Fruit fly (Drosophila melanogaster) whole organism, embryonic: Measurements from ENCODE around the gene Kdm2.
A peak's percentile ranks its signal among the peaks of the same experiment; 100 is the strongest.

Source experiments
- Abd-B ChIP-seq: fragments of 200-800 bp; sonication (Bioruptor generic); optimal IDR thresholded peaks from 2 replicates; lab custom pipeline; 2018; ENCODE audit warnings: missing biosample characterization, mild to moderate bottlenecking, missing genetic modification characterization, moderate library complexity
- C15 ChIP-seq: fragments of 200-800 bp; sonication (Bioruptor generic); IDR thresholded peaks from 3 replicates; pipeline ENCODE4 v1.3.6; 2022; ENCODE audit warnings: missing biosample characterization, missing genetic modification characterization
- CG11695 ChIP-seq: fragments of 200-800 bp; sonication (Bioruptor generic); IDR thresholded peaks from 3 replicates; pipeline ENCODE4 v1.3.6; 2022; ENCODE audit warnings: missing biosample characterization, missing genetic modification characterization
- CG12155 ChIP-seq: fragments of 200-800 bp; sonication (Bioruptor generic); optimal IDR thresholded peaks from 3 replicates; lab custom pipeline; 2016; ENCODE audit warnings: missing biosample characterization, missing genetic modification characterization
- CG12659 ChIP-seq: fragments of 200-800 bp; sonication (Bioruptor generic); optimal IDR thresholded peaks from 3 replicates; lab custom pipeline; 2017; ENCODE audit warnings: mild to moderate bottlenecking, missing biosample characterization, missing genetic modification reagents, missing genetic modification characterization
- CG13424 ChIP-seq: fragments of 200-800 bp; sonication (Bioruptor generic); optimal IDR thresholded peaks from 2 replicates; lab custom pipeline; 2019; ENCODE audit warnings: missing biosample characterization, mild to moderate bottlenecking, missing genetic modification characterization, moderate library complexity
- CG15514 ChIP-seq: fragments of 200-800 bp; sonication (Bioruptor generic); optimal IDR thresholded peaks from 3 replicates; lab custom pipeline; 2017; ENCODE audit warnings: missing biosample characterization, missing genetic modification characterization, mild to moderate bottlenecking, moderate library complexity, missing genetic modification reagents
- CG1603 ChIP-seq: fragments of 200-800 bp; sonication (Bioruptor generic); optimal IDR thresholded peaks from 2 replicates; lab custom pipeline; 2019; ENCODE audit warnings: missing biosample characterization, mild to moderate bottlenecking, missing genetic modification characterization, moderate library complexity
- CG16813 ChIP-seq: fragments of 200-800 bp; sonication (Bioruptor generic); IDR thresholded peaks from 3 replicates; pipeline ENCODE4 v1.3.6; 2022; ENCODE audit warnings: missing biosample characterization, missing genetic modification characterization; ENCODE audit not compliant: partially characterized antibody
- CG17186 ChIP-seq: fragments of 200-800 bp; sonication (Bioruptor generic); optimal IDR thresholded peaks from 3 replicates; lab custom pipeline; 2017; ENCODE audit warnings: missing biosample characterization, missing genetic modification reagents, missing genetic modification characterization
- CG17829 ChIP-seq: fragments of 200-800 bp; optimal IDR thresholded peaks from 2 replicates; lab custom pipeline; 2019; ENCODE audit warnings: missing biosample characterization, mild to moderate bottlenecking, missing genetic modification characterization, moderate library complexity
- CG2120 ChIP-seq: fragments of 200-800 bp; sonication (Bioruptor generic); optimal IDR thresholded peaks from 3 replicates; lab custom pipeline; 2016; ENCODE audit warnings: missing biosample characterization, missing genetic modification characterization
- CG33213 ChIP-seq: fragments of 200-800 bp; sonication (Bioruptor generic); optimal IDR thresholded peaks from 3 replicates; lab custom pipeline; 2016; ENCODE audit warnings: missing biosample characterization, missing genetic modification characterization
- CG33557 ChIP-seq: fragments of 200-800 bp; sonication (Bioruptor generic); optimal IDR thresholded peaks from 2 replicates; lab custom pipeline; 2019; ENCODE audit warnings: missing biosample characterization, mild to moderate bottlenecking, missing genetic modification characterization, moderate library complexity
- CG34224 ChIP-seq: fragments of 200-800 bp; sonication (Bioruptor generic); IDR thresholded peaks from 3 replicates; pipeline ENCODE4 v1.3.6; 2022; ENCODE audit warnings: missing biosample characterization, missing genetic modification characterization; ENCODE audit not compliant: partially characterized antibody
- CG34376 ChIP-seq: fragments of 200-800 bp; sonication (Bioruptor generic); optimal IDR thresholded peaks from 2 replicates; lab custom pipeline; 2018; ENCODE audit warnings: missing biosample characterization, mild to moderate bottlenecking, missing genetic modification characterization
- CG7786 ChIP-seq: fragments of 200-800 bp; sonication (Bioruptor generic); optimal IDR thresholded peaks from 2 replicates; lab custom pipeline; 2016; ENCODE audit warnings: missing biosample characterization, missing genetic modification characterization
- CG9797 ChIP-seq: fragments of 200-800 bp; sonication (Bioruptor generic); optimal IDR thresholded peaks from 3 replicates; lab custom pipeline; 2018; ENCODE audit warnings: missing biosample characterization, mild to moderate bottlenecking, missing genetic modification characterization
- CrebB ChIP-seq: fragments of 200-800 bp; sonication (Bioruptor generic); optimal IDR thresholded peaks from 3 replicates; lab custom pipeline; 2018; ENCODE audit warnings: missing biosample characterization, mild to moderate bottlenecking, missing genetic modification characterization
- Dp ChIP-seq: fragments of 200-800 bp; sonication (Bioruptor generic); optimal IDR thresholded peaks from 2 replicates; lab custom pipeline; 2018; ENCODE audit warnings: missing biosample characterization, mild to moderate bottlenecking, missing genetic modification characterization, moderate library complexity
- Dref ChIP-seq: fragments of 200-800 bp; sonication (Bioruptor generic); IDR thresholded peaks from 2 replicates; pipeline ENCODE4 v1.3.6; 2022; ENCODE audit warnings: missing biosample characterization, missing genetic modification characterization
- Fer1 ChIP-seq: fragments of 200-800 bp; sonication (Bioruptor generic); optimal IDR thresholded peaks from 2 replicates; lab custom pipeline; 2017; ENCODE audit warnings: missing biosample characterization, mild to moderate bottlenecking, missing genetic modification characterization
- HmgD ChIP-seq: fragments of 200-800 bp; sonication (Bioruptor generic); optimal IDR thresholded peaks from 3 replicates; lab custom pipeline; 2016; ENCODE audit warnings: missing biosample characterization, missing genetic modification characterization
- MESR4 ChIP-seq: fragments of 200-800 bp; sonication (Bioruptor generic); optimal IDR thresholded peaks from 2 replicates; lab custom pipeline; 2018; ENCODE audit warnings: missing biosample characterization, mild to moderate bottlenecking, missing genetic modification characterization, moderate library complexity
- Mad ChIP-seq: fragments of 200-800 bp; sonication (Bioruptor generic); optimal IDR thresholded peaks from 2 replicates; lab custom pipeline; 2016; ENCODE audit warnings: missing biosample characterization, missing genetic modification characterization
- Med ChIP-seq: fragments of 200-800 bp; sonication (Bioruptor generic); peaks from one replicate; lab custom pipeline; 2016; ENCODE audit warnings: missing biosample characterization, missing genetic modification characterization, mild to moderate bottlenecking, inconsistent platforms, moderate library complexity
- Mrtf ChIP-seq: fragments of 200-800 bp; sonication (Bioruptor generic); IDR thresholded peaks from 3 replicates; pipeline ENCODE4 v1.3.6; 2022; ENCODE audit warnings: missing biosample characterization, missing genetic modification characterization
- NK7.1 ChIP-seq: fragments of 200-800 bp; sonication (Bioruptor generic); optimal IDR thresholded peaks from 3 replicates; lab custom pipeline; 2016; ENCODE audit warnings: missing biosample characterization, missing genetic modification characterization
- Nf-YB ChIP-seq: fragments of 200-800 bp; sonication (Bioruptor generic); optimal IDR thresholded peaks from 3 replicates; lab custom pipeline; 2019; ENCODE audit warnings: missing biosample characterization, mild to moderate bottlenecking, missing genetic modification characterization, moderate library complexity
- Rfx ChIP-seq: fragments of 200-800 bp; sonication (Bioruptor generic); IDR thresholded peaks from 2 replicates; pipeline ENCODE4 v1.3.6; 2022; ENCODE audit warnings: missing biosample characterization, missing genetic modification characterization
- Scr ChIP-seq: fragments of 200-800 bp; sonication (Bioruptor generic); IDR thresholded peaks from 2 replicates; pipeline ENCODE4 v1.3.6; 2022; ENCODE audit warnings: missing biosample characterization, missing genetic modification characterization; ENCODE audit not compliant: partially characterized antibody
- Sin3A ChIP-seq: fragments of >200 bp; optimal IDR thresholded peaks from 2 replicates; lab custom pipeline; 2018
- ara ChIP-seq: fragments of 200-800 bp; sonication (Bioruptor generic); IDR thresholded peaks from 2 replicates; pipeline ENCODE4 v1.3.6; 2022; ENCODE audit warnings: missing biosample characterization, missing genetic modification characterization
- crol ChIP-seq: fragments of 200-800 bp; sonication (Bioruptor generic); IDR thresholded peaks from 2 replicates; pipeline ENCODE4 v1.3.6; 2022; ENCODE audit warnings: missing biosample characterization, missing genetic modification characterization
- disco-r ChIP-seq: fragments of 200-800 bp; sonication (Bioruptor generic); optimal IDR thresholded peaks from 2 replicates; lab custom pipeline; 2016; ENCODE audit warnings: missing biosample characterization, missing genetic modification characterization
- dm ChIP-seq: fragments of 200-800 bp; sonication (Bioruptor generic); optimal IDR thresholded peaks from 3 replicates; lab custom pipeline; 2016; ENCODE audit warnings: missing biosample characterization, missing genetic modification characterization
- dmrt11E ChIP-seq: fragments of 200-800 bp; sonication (Bioruptor generic); optimal IDR thresholded peaks from 3 replicates; lab custom pipeline; 2018; ENCODE audit warnings: missing biosample characterization, mild to moderate bottlenecking, missing genetic modification characterization, moderate library complexity
- fd102C ChIP-seq: fragments of 200-800 bp; sonication (Bioruptor generic); optimal IDR thresholded peaks from 2 replicates; lab custom pipeline; 2018; ENCODE audit warnings: missing biosample characterization, mild to moderate bottlenecking, missing genetic modification characterization, moderate library complexity
- grn ChIP-seq: fragments of 200-800 bp; sonication (Bioruptor generic); optimal IDR thresholded peaks from 3 replicates; lab custom pipeline; 2017; ENCODE audit warnings: missing biosample characterization, missing genetic modification characterization
- hbn ChIP-seq: fragments of 200-800 bp; sonication (Bioruptor generic); IDR thresholded peaks from 2 replicates; pipeline ENCODE4 v1.3.6; 2022; ENCODE audit warnings: missing biosample characterization, missing genetic modification characterization; ENCODE audit not compliant: partially characterized antibody
- nerfin-1 ChIP-seq: fragments of 200-800 bp; sonication (Bioruptor generic); optimal IDR thresholded peaks from 3 replicates; lab custom pipeline; 2019; ENCODE audit warnings: missing biosample characterization, mild to moderate bottlenecking, missing genetic modification characterization, moderate library complexity
- nmo ChIP-seq: fragments of 200-800 bp; sonication (Bioruptor generic); optimal IDR thresholded peaks from 2 replicates; lab custom pipeline; 2018; ENCODE audit warnings: missing biosample characterization, mild to moderate bottlenecking, missing genetic modification characterization, moderate library complexity
- onecut ChIP-seq: fragments of 200-800 bp; sonication (Bioruptor generic); IDR thresholded peaks from 2 replicates; pipeline ENCODE4 v1.3.6; 2022; ENCODE audit warnings: missing biosample characterization, missing genetic modification characterization
- prd ChIP-seq, 3 experiments: fragments of >200 bp in 2 of 3; fragments of 200-800 bp in 1 of 3; sonication (Bioruptor generic) in 1 of 3; optimal IDR thresholded peaks in 2 of 3; IDR thresholded peaks in 1 of 3; 2 replicates in 2 of 3; 3 replicates in 1 of 3; pipeline versions ENCODE4 v1.3.6 to Lab custom; 2017 to 2022; ENCODE audit warnings: missing biosample characterization in 1 of 3, missing genetic modification characterization in 1 of 3
- row ChIP-seq: fragments of 200-800 bp; sonication (Bioruptor generic); IDR thresholded peaks from 3 replicates; pipeline ENCODE4 v1.3.6; 2022; ENCODE audit warnings: missing biosample characterization, missing genetic modification characterization
- stc ChIP-seq: fragments of 200-800 bp; sonication (Bioruptor generic); IDR thresholded peaks from 2 replicates; pipeline ENCODE4 v1.3.6; 2022; ENCODE audit warnings: missing biosample characterization, missing genetic modification characterization
- stwl ChIP-seq: fragments of 200-800 bp; sonication (Bioruptor generic); optimal IDR thresholded peaks from 3 replicates; lab custom pipeline; 2018; ENCODE audit warnings: missing biosample characterization, mild to moderate bottlenecking, missing genetic modification characterization, moderate library complexity
- tio ChIP-seq: fragments of 200-800 bp; sonication (Bioruptor generic); optimal IDR thresholded peaks from 2 replicates; lab custom pipeline; 2017; ENCODE audit warnings: missing biosample characterization, missing genetic modification characterization, inconsistent platforms
- trem ChIP-seq: fragments of 200-800 bp; optimal IDR thresholded peaks from 3 replicates; lab custom pipeline; 2019; ENCODE audit warnings: missing biosample characterization, mild to moderate bottlenecking, missing genetic modification characterization, moderate library complexity
- unpg ChIP-seq: fragments of 200-800 bp; sonication (Bioruptor generic); optimal IDR thresholded peaks from 3 replicates; lab custom pipeline; 2018; ENCODE audit warnings: missing biosample characterization, mild to moderate bottlenecking, missing genetic modification characterization, moderate library complexity

The Kdm2 gene

DNA sequence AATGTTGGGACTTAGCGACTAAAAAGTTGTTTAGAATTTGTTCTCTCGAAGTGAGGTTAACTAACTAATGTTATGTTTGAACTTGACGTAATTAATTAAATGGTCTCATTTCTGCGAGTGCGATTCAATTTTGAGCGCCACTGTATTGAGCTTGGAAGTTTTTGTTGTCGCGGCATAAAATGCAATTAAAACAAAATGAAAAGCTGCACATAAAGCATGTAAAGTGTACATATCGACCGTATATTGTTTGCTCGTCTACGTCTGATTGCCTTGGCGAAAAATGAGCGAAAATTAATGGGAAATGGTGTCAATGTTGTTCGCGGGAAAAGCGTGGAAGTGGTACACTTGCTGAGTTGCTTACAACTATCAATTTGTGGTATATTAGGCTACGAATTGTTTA lies 35.4 kb upstream of the Kdm2 start:
- no peak for TF ChIP-seq stc (GFP tag; lab: Robert Waterston, UW)
- TF ChIP-seq ara (GFP tag; lab: Robert Waterston, UW), result no peak
- TF ChIP-seq unpg (GFP tag; lab: Kevin White, UChicago), result no peak
- TF ChIP-seq Dp, result no peak
- TF ChIP-seq fd102C (GFP tag; lab: Kevin White, UChicago), result no peak
- no peak for TF ChIP-seq dm (GFP tag; lab: Kevin White, UChicago)
- TF ChIP-seq disco-r (GFP tag; lab: Kevin White, UChicago), result no peak
- TF ChIP-seq CG7786, result no peak
- TF ChIP-seq NK7.1 (GFP tag; lab: Kevin White, UChicago), result no peak
- no peak for TF ChIP-seq Fer1
- TF ChIP-seq tio, result no peak
- no peak for TF ChIP-seq CG11695 (GFP tag; lab: Robert Waterston, UW)
- no peak for TF ChIP-seq C15 (GFP tag; lab: Robert Waterston, UW)
- TF ChIP-seq dmrt11E, result no peak
- no peak for TF ChIP-seq prd (optimal IDR thresholded peaks at IDR 0.05; lab: Kevin White, UChicago)
- no peak for TF ChIP-seq prd (GFP tag; IDR thresholded peaks at IDR 0.05; lab: Robert Waterston, UW)
- TF ChIP-seq grn, result no peak

DNA sequence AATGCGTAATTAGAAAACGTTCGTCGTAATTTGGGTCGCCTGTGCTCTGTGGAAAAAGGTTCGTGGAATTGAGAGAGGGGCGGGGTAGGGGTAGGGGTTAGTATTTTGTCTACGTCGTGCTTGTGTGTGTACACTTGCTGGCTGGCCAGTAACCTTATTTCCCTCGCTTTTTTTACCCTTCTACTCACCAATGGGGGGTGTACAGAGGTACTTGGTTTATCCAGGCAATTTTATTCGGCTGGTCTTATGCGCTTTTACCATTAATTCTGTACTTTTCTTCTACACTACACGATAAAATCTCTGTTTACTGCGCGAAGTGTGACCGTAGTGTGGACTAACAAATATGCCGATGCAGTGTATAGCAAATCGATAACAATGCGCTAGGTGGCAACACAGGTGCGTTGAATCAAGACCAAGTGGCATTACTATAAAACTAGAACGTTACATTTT lies 32.6 kb upstream of the Kdm2 start, which contains the start of gene tgo:
Gene tgo (minus strand): TSS at position 334 of the 450 bp plus-strand sequence.
- TF ChIP-seq CG16813 (peak; percentile 11; the same call in 1 of the 3 replicates), MESR4 (GFP tag; lab: Kevin White, UChicago) (peak; percentile 96), CG17829 (tag; lab: Kevin White, UChicago) (peak; percentile 45), stwl (tag; lab: Kevin White, UChicago) (peak; percentile 71), CG34376 (GFP tag; lab: Kevin White, UChicago) (peak; percentile 62), crol (GFP tag; lab: Robert Waterston, UW) (peak; percentile 98), nerfin-1 (tag; lab: Kevin White, UChicago) (peak; percentile 46), Scr (GFP tag; lab: Robert Waterston, UW) (peak; percentile 52), trem (tag; lab: Kevin White, UChicago) (peak; percentile 73), HmgD (GFP tag; lab: Kevin White, UChicago) (peak; percentile 1), CG34224 (GFP tag; lab: Robert Waterston, UW) (peak; percentile 74), CG12659 (GFP tag; lab: Kevin White, UChicago) (peak; percentile 69), CG13424 (no peak), Nf-YB (peak; percentile 12), CG12155 (GFP tag; lab: Kevin White, UChicago) (peak; percentile 3), Abd-B (peak; percentile 21), CG15514 (GFP tag; lab: Kevin White, UChicago) (peak; percentile 75), CrebB (tag; lab: Kevin White, UChicago) (peak; percentile 13), Mrtf (GFP tag; lab: Robert Waterston, UW) (no peak), Rfx (GFP tag; lab: Robert Waterston, UW) (peak; percentile 34; the same call in 1 of the 2 replicates), CG17186 (GFP tag; lab: Kevin White, UChicago) (peak; percentile 78), CG33557 (peak; percentile 13), Dref (peak; percentile 89), CG9797 (peak; percentile 94), Dp (peak; percentile 61), onecut (GFP tag; lab: Robert Waterston, UW) (peak; percentile 50), CG1603 (tag; lab: Kevin White, UChicago) (peak; percentile 82), Med (GFP tag; lab: Kevin White, UChicago) (peak; percentile 72), CG2120 (GFP tag; lab: Kevin White, UChicago) (peak; percentile 4), Mad (GFP tag; lab: Kevin White, UChicago) (peak; percentile 11), row (GFP tag; lab: Robert Waterston, UW) (0 out of 3 replicates have a peak, but pooled peaks have one; percentile 19), Sin3A (lab: Kevin White, UChicago) (peak; percentile 65), hbn (GFP tag; lab: Robert Waterston, UW) (no peak), nmo (peak; percentile 52), CG33213 (peak; percentile 17)
